Fruit fly (Drosophila melanogaster) whole organism, embryonic: Measurements from ENCODE around the gene UQCR-Q.

Experiments used
- Atf6 ChIP-seq: fragments of 200-800 bp; sonication (Bioruptor generic); IDR thresholded peaks from 2 replicates; pipeline ENCODE4 v1.3.6; 2022; ENCODE audit warnings: missing biosample characterization, missing genetic modification characterization
- B-H1 ChIP-seq: fragments of 200-800 bp; sonication (Bioruptor generic); IDR thresholded peaks from 3 replicates; pipeline ENCODE4 v1.3.6; 2022; ENCODE audit warnings: missing biosample characterization, missing genetic modification characterization
- BEAF-32 ChIP-seq: fragments of 200-800 bp; sonication (Bioruptor generic); optimal IDR thresholded peaks from 3 replicates; lab custom pipeline; 2017; ENCODE audit warnings: missing biosample characterization, missing genetic modification characterization, mild to moderate bottlenecking, moderate library complexity, missing genetic modification reagents
- CG10462 ChIP-seq: fragments of 200-800 bp; sonication (Bioruptor generic); optimal IDR thresholded peaks from 2 replicates; lab custom pipeline; 2016; ENCODE audit warnings: missing biosample characterization, missing genetic modification characterization
- CG12071 ChIP-seq: fragments of 200-800 bp; sonication (Bioruptor generic); optimal IDR thresholded peaks from 3 replicates; lab custom pipeline; 2018; ENCODE audit warnings: missing biosample characterization, mild to moderate bottlenecking, missing genetic modification characterization
- CG12236 ChIP-seq: fragments of 200-800 bp; sonication (Bioruptor generic); optimal IDR thresholded peaks from 2 replicates; lab custom pipeline; 2016; ENCODE audit warnings: missing biosample characterization, missing genetic modification characterization
- CG14441 ChIP-seq: fragments of 200-800 bp; sonication (Bioruptor generic); IDR thresholded peaks from 2 replicates; pipeline ENCODE4 v1.3.6; 2022; ENCODE audit warnings: missing biosample characterization, missing genetic modification characterization
- CG1647 ChIP-seq: fragments of 200-800 bp; sonication (Bioruptor generic); optimal IDR thresholded peaks from 3 replicates; lab custom pipeline; 2016; ENCODE audit warnings: missing biosample characterization, missing genetic modification characterization
- CG17361 ChIP-seq: fragments of 200-800 bp; sonication (Bioruptor generic); IDR thresholded peaks from 3 replicates; pipeline ENCODE4 v1.3.6; 2022; ENCODE audit warnings: missing biosample characterization, missing genetic modification characterization
- CG2199 ChIP-seq: fragments of 200-800 bp; sonication (Bioruptor generic); IDR thresholded peaks from 3 replicates; pipeline ENCODE4 v1.3.6; 2022; ENCODE audit warnings: missing biosample characterization, missing genetic modification characterization
- CG2678 ChIP-seq: fragments of 200-800 bp; sonication (Bioruptor generic); optimal IDR thresholded peaks from 3 replicates; lab custom pipeline; 2019; ENCODE audit warnings: missing biosample characterization, mild to moderate bottlenecking, missing genetic modification characterization, moderate library complexity
- CG4617 ChIP-seq: fragments of 200-800 bp; sonication (Bioruptor generic); optimal IDR thresholded peaks from 3 replicates; lab custom pipeline; 2016; ENCODE audit warnings: missing biosample characterization, missing genetic modification characterization, borderline replicate concordance
- CG6175 ChIP-seq: fragments of 200-800 bp; sonication (Bioruptor generic); IDR thresholded peaks from 3 replicates; pipeline ENCODE4 v1.3.6; 2022; ENCODE audit warnings: missing biosample characterization, missing genetic modification characterization
- CG6254 ChIP-seq: fragments of 200-800 bp; sonication (Bioruptor generic); optimal IDR thresholded peaks from 3 replicates; lab custom pipeline; 2017; ENCODE audit warnings: mild to moderate bottlenecking, missing biosample characterization, missing genetic modification reagents, missing genetic modification characterization
- CG8765 ChIP-seq: fragments of 200-800 bp; sonication (Bioruptor generic); IDR thresholded peaks from 2 replicates; pipeline ENCODE4 v1.3.6; 2022; ENCODE audit warnings: missing biosample characterization, missing genetic modification characterization
- CG8924 ChIP-seq: fragments of 200-800 bp; optimal IDR thresholded peaks from 3 replicates; lab custom pipeline; 2019; ENCODE audit warnings: missing biosample characterization, mild to moderate bottlenecking, missing genetic modification characterization, moderate library complexity
- D ChIP-seq, 2 experiments: fragments of 200-800 bp in 1 of 2; fragments of >200 bp in 1 of 2; sonication (Bioruptor generic) in 1 of 2; optimal IDR thresholded peaks; 2 replicates in 1 of 2; 3 replicates in 1 of 2; lab custom pipeline; 2017; ENCODE audit warnings: mild to moderate bottlenecking in 1 of 2, missing biosample characterization in 1 of 2, missing genetic modification characterization in 1 of 2, missing genetic modification reagents in 1 of 2
- Fer3 ChIP-seq: fragments of 200-800 bp; sonication (Bioruptor generic); optimal IDR thresholded peaks from 2 replicates; lab custom pipeline; 2018; ENCODE audit warnings: missing biosample characterization, mild to moderate bottlenecking, missing genetic modification characterization, moderate library complexity
- HmgZ ChIP-seq: fragments of 200-800 bp; sonication (Bioruptor generic); optimal IDR thresholded peaks from 2 replicates; lab custom pipeline; 2018; ENCODE audit warnings: missing biosample characterization, mild to moderate bottlenecking, missing genetic modification characterization
- Hr51 ChIP-seq, 2 experiments: fragments of 200-800 bp; sonication (Bioruptor generic); optimal IDR thresholded peaks; 2 replicates in 1 of 2; 3 replicates in 1 of 2; lab custom pipeline; 2016 to 2018; ENCODE audit warnings: missing biosample characterization in 2 of 2, missing genetic modification characterization in 2 of 2, mild to moderate bottlenecking in 1 of 2, moderate library complexity in 1 of 2
- Jarid2 ChIP-seq: fragments of 200-800 bp; sonication (Bioruptor generic); optimal IDR thresholded peaks from 3 replicates; lab custom pipeline; 2017; ENCODE audit warnings: mild to moderate bottlenecking, missing biosample characterization, missing genetic modification reagents, missing genetic modification characterization
- MESR4 ChIP-seq: fragments of 200-800 bp; sonication (Bioruptor generic); optimal IDR thresholded peaks from 2 replicates; lab custom pipeline; 2018; ENCODE audit warnings: missing biosample characterization, mild to moderate bottlenecking, missing genetic modification characterization, moderate library complexity
- Nf-YB ChIP-seq: fragments of 200-800 bp; sonication (Bioruptor generic); optimal IDR thresholded peaks from 3 replicates; lab custom pipeline; 2019; ENCODE audit warnings: missing biosample characterization, mild to moderate bottlenecking, missing genetic modification characterization, moderate library complexity
- Oaz ChIP-seq: fragments of 200-800 bp; sonication (Bioruptor generic); IDR thresholded peaks from 2 replicates; pipeline ENCODE4 v1.3.6; 2022; ENCODE audit warnings: missing biosample characterization, missing genetic modification characterization
- Stat92E ChIP-seq, 3 experiments: fragments of >200 bp in 2 of 3; fragments of 200-800 bp in 1 of 3; sonication (Bioruptor generic) in 1 of 3; optimal IDR thresholded peaks; 2 replicates each; lab custom pipeline; 2017 to 2019; ENCODE audit warnings: missing biosample characterization in 3 of 3, missing genetic modification characterization in 3 of 3, mild to moderate bottlenecking in 1 of 3, moderate library complexity in 1 of 3
- Taf1 ChIP-seq: fragments of 200-800 bp; sonication (Bioruptor generic); IDR thresholded peaks from 2 replicates; pipeline ENCODE4 v1.3.6; 2022; ENCODE audit warnings: missing biosample characterization, missing genetic modification characterization
- YL-1 ChIP-seq: fragments of 200-800 bp; sonication (Bioruptor generic); optimal IDR thresholded peaks from 3 replicates; lab custom pipeline; 2017; ENCODE audit warnings: missing biosample characterization, mild to moderate bottlenecking, missing genetic modification characterization
- chinmo ChIP-seq: fragments of 200-800 bp; sonication (Bioruptor generic); IDR thresholded peaks from 4 replicates; pipeline ENCODE4 v1.3.6; 2022; ENCODE audit warnings: missing biosample characterization, missing genetic modification characterization; ENCODE audit not compliant: partially characterized antibody
- dm ChIP-seq: fragments of 200-800 bp; sonication (Bioruptor generic); optimal IDR thresholded peaks from 3 replicates; lab custom pipeline; 2016; ENCODE audit warnings: missing biosample characterization, missing genetic modification characterization
- dmrt99B ChIP-seq: fragments of 200-800 bp; sonication (Bioruptor generic); optimal IDR thresholded peaks from 2 replicates; lab custom pipeline; 2018; ENCODE audit warnings: missing biosample characterization, mild to moderate bottlenecking, missing genetic modification characterization, moderate library complexity
- dpn ChIP-seq, 2 experiments: fragments of 200-800 bp; sonication (Bioruptor generic); optimal IDR thresholded peaks; 3 replicates each; lab custom pipeline; 2016; ENCODE audit warnings: missing biosample characterization in 2 of 2, missing genetic modification characterization in 2 of 2
- dysf ChIP-seq: fragments of 200-800 bp; sonication (Bioruptor generic); IDR thresholded peaks from 3 replicates; pipeline ENCODE4 v1.3.6; 2022; ENCODE audit warnings: missing biosample characterization, missing genetic modification characterization
- gcm ChIP-seq: fragments of 200-800 bp; sonication (Bioruptor generic); optimal IDR thresholded peaks from 2 replicates; lab custom pipeline; 2019; ENCODE audit warnings: missing biosample characterization, mild to moderate bottlenecking, missing genetic modification characterization, moderate library complexity
- gro ChIP-seq: fragments of 200-800 bp; sonication (Bioruptor generic); optimal IDR thresholded peaks from 2 replicates; lab custom pipeline; 2016; ENCODE audit warnings: missing biosample characterization, missing genetic modification characterization
- hb ChIP-seq: fragments of 200-800 bp; sonication (Bioruptor generic); IDR thresholded peaks from 3 replicates; pipeline ENCODE4 v1.3.6; 2022; ENCODE audit warnings: missing biosample characterization, missing genetic modification characterization; ENCODE audit not compliant: partially characterized antibody
- hkb ChIP-seq, 2 experiments: fragments of 200-800 bp in 1 of 2; fragments of >200 bp in 1 of 2; sonication (Bioruptor generic) in 1 of 2; IDR thresholded peaks in 1 of 2; optimal IDR thresholded peaks in 1 of 2; 2 replicates each; pipeline versions ENCODE4 v1.3.6 to Lab custom; 2017 to 2022; ENCODE audit warnings: missing biosample characterization in 1 of 2, missing genetic modification characterization in 1 of 2
- mirr ChIP-seq: fragments of 200-800 bp; sonication (Bioruptor generic); optimal IDR thresholded peaks from 3 replicates; lab custom pipeline; 2018; ENCODE audit warnings: missing biosample characterization, mild to moderate bottlenecking, missing genetic modification characterization
- nerfin-1 ChIP-seq: fragments of 200-800 bp; sonication (Bioruptor generic); optimal IDR thresholded peaks from 3 replicates; lab custom pipeline; 2019; ENCODE audit warnings: missing biosample characterization, mild to moderate bottlenecking, missing genetic modification characterization, moderate library complexity
- schlank ChIP-seq: fragments of 200-800 bp; sonication (Bioruptor generic); optimal IDR thresholded peaks from 2 replicates; lab custom pipeline; 2018; ENCODE audit warnings: missing biosample characterization, mild to moderate bottlenecking, missing genetic modification characterization
- scrt ChIP-seq: fragments of 200-800 bp; sonication (Bioruptor generic); optimal IDR thresholded peaks from 2 replicates; lab custom pipeline; 2018; ENCODE audit warnings: missing biosample characterization, mild to moderate bottlenecking, missing genetic modification characterization, moderate library complexity
- sens ChIP-seq: fragments of 200-800 bp; sonication (Bioruptor generic); peaks from one replicate; lab custom pipeline; 2016; ENCODE audit warnings: missing biosample characterization, missing genetic modification characterization
- sna ChIP-seq: fragments of 200-800 bp; sonication (Bioruptor generic); IDR thresholded peaks from 2 replicates; pipeline ENCODE4 v1.3.6; 2022; ENCODE audit warnings: missing biosample characterization, missing genetic modification characterization; ENCODE audit not compliant: partially characterized antibody
- tgo ChIP-seq: fragments of 200-800 bp; sonication (Bioruptor generic); IDR thresholded peaks from 3 replicates; pipeline ENCODE4 v1.3.6; 2022; ENCODE audit warnings: missing biosample characterization, missing genetic modification characterization
- tin ChIP-seq: fragments of 200-800 bp; sonication (Bioruptor generic); optimal IDR thresholded peaks from 3 replicates; lab custom pipeline; 2016; ENCODE audit warnings: missing biosample characterization, missing genetic modification characterization
- wdn ChIP-seq: fragments of 200-800 bp; sonication (Bioruptor generic); IDR thresholded peaks from 2 replicates; pipeline ENCODE4 v1.3.6; 2022; ENCODE audit warnings: missing biosample characterization, missing genetic modification characterization
- z ChIP-seq: fragments of 200-800 bp; sonication (Bioruptor generic); IDR thresholded peaks from 3 replicates; pipeline ENCODE4 v1.3.6; 2022; ENCODE audit warnings: missing biosample characterization, missing genetic modification characterization
- zen ChIP-seq: fragments of 200-800 bp; sonication (Bioruptor generic); optimal IDR thresholded peaks from 3 replicates; lab custom pipeline; 2018; ENCODE audit warnings: missing biosample characterization, mild to moderate bottlenecking, missing genetic modification characterization, moderate library complexity
- zen2 ChIP-seq: fragments of 200-800 bp; sonication (Bioruptor generic); IDR thresholded peaks from 3 replicates; pipeline ENCODE4 v1.3.6; 2022; ENCODE audit warnings: missing biosample characterization, missing genetic modification characterization; ENCODE audit not compliant: partially characterized antibody

The UQCR-Q gene

DNA sequence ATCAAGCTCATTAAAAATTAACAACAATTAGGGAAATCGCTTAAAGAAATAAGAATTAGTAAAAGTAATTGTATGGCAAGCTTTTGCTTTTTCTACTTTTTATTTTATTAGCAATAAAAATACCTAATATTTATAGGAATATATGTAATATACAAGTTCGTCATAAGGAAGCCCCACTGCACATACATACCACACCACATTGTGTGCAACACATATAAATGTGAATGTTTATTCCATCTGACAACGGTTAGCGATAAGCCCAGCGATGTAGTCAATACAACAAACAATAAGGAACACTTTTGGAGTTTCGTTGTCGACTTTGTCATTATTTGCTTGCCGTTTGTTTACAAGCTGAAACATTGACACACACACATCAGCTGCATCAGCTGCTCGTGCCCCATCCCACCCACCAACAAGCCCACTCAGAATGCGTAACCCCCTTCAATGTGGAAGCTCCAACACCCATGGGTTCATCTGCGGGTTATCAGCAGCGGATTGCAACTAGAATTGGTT, 10.8 kb downstream of the UQCR-Q start (continued):
- TF ChIP-seq CG6254 (GFP tag; lab: Kevin White, UChicago) (peak; percentile 92), Stat92E (GFP tag; optimal IDR thresholded peaks at IDR 0.05; lab: Kevin White, UChicago) (peak in 1 of 3 experiments; percentile 31), HmgZ (tag; lab: Kevin White, UChicago) (peak; percentile 23), D (optimal IDR thresholded peaks at IDR 0.05; lab: Kevin White, UChicago) (no peak), D (GFP tag; optimal IDR thresholded peaks at IDR 0.05; lab: Kevin White, UChicago) (peak; percentile 88), Hr51 (GFP tag; optimal IDR thresholded peaks at IDR 0.05; lab: Kevin White, UChicago) (peak; percentile 7 to 48), B-H1 (peak; percentile 10; the same call in 1 of the 3 replicates), dm (GFP tag; lab: Kevin White, UChicago) (no peak), mirr (GFP tag; lab: Kevin White, UChicago) (no peak), z (GFP tag; lab: Robert Waterston, UW) (peak; percentile 70), schlank (tag; lab: Kevin White, UChicago) (no peak), zen (tag; lab: Kevin White, UChicago) (peak; percentile 36), tgo (GFP tag; lab: Robert Waterston, UW) (no peak), Fer3 (tag; lab: Kevin White, UChicago) (peak; percentile 49), chinmo (GFP tag; lab: Robert Waterston, UW) (0 out of 4 replicates have a peak, but pooled peaks have one; percentile 23), dysf (GFP tag; lab: Robert Waterston, UW) (no peak), nerfin-1 (peak; percentile 90), CG6175 (GFP tag; lab: Robert Waterston, UW) (no peak), Nf-YB (GFP tag; lab: Kevin White, UChicago) (peak; percentile 66), CG8924 (peak; percentile 81), hb (GFP tag; lab: Robert Waterston, UW) (no peak), zen2 (GFP tag; lab: Robert Waterston, UW) (no peak), sna (GFP tag; lab: Robert Waterston, UW) (no peak), CG2199 (GFP tag; lab: Robert Waterston, UW) (peak; percentile 73; the same call in 2 of the 3 replicates), Taf1 (GFP tag; lab: Robert Waterston, UW) (no peak), gcm (GFP tag; lab: Kevin White, UChicago) (peak; percentile 91), gro (GFP tag; lab: Kevin White, UChicago) (no peak), MESR4 (GFP tag; lab: Kevin White, UChicago) (peak; percentile 19), dmrt99B (peak; percentile 72), CG8765 (GFP tag; lab: Robert Waterston, UW) (no peak), BEAF-32 (GFP tag; lab: Kevin White, UChicago) (no peak), tin (GFP tag; lab: Kevin White, UChicago) (peak; percentile 27), dpn (GFP tag; optimal IDR thresholded peaks at IDR 0.05; lab: Kevin White, UChicago) (peak in 1 of 2 experiments; percentile 9), CG14441 (GFP tag; lab: Robert Waterston, UW) (no peak), CG2678 (peak; percentile 81), CG10462 (peak; percentile 67), Atf6 (no peak), Oaz (0 out of 2 replicates have a peak, but pooled peaks have one; percentile 15), hkb (optimal IDR thresholded peaks at IDR 0.05; lab: Kevin White, UChicago) (no peak), hkb (GFP tag; IDR thresholded peaks at IDR 0.05; lab: Robert Waterston, UW) (peak; percentile 66), CG12071 (GFP tag; lab: Kevin White, UChicago) (peak; percentile 89), sens (peak; percentile 96), wdn (GFP tag; lab: Robert Waterston, UW) (no peak), Jarid2 (GFP tag; lab: Kevin White, UChicago) (peak; percentile 56), YL-1 (GFP tag; lab: Kevin White, UChicago) (peak; percentile 73), CG4617 (GFP tag; lab: Kevin White, UChicago) (peak; percentile 29), CG17361 (GFP tag; lab: Robert Waterston, UW) (peak; percentile 72), CG12236 (GFP tag; lab: Kevin White, UChicago) (peak; percentile 86), scrt (GFP tag; lab: Kevin White, UChicago) (peak; percentile 66), CG1647 (GFP tag; lab: Kevin White, UChicago) (peak; percentile 11)
